Fruit fly (Drosophila melanogaster) whole organism, prepupa: Measurements from ENCODE around the gene CG32053.

Experiments
- Blimp-1 ChIP-seq: fragments of 200-800 bp; sonication (Bioruptor generic); optimal IDR thresholded peaks from 3 replicates; lab custom pipeline; 2017; ENCODE audit warnings: missing biosample characterization, missing genetic modification characterization, mild to moderate bottlenecking, moderate library complexity, missing genetic modification reagents
- CG16779 ChIP-seq: fragments of 200-800 bp; sonication (Bioruptor generic); optimal IDR thresholded peaks from 3 replicates; lab custom pipeline; 2017; ENCODE audit warnings: missing biosample characterization, mild to moderate bottlenecking, missing genetic modification characterization
- CG34406 ChIP-seq: fragments of 200-800 bp; sonication (Bioruptor generic); optimal IDR thresholded peaks from 3 replicates; lab custom pipeline; 2016; ENCODE audit warnings: missing biosample characterization, missing genetic modification characterization
- CG6854 ChIP-seq: fragments of 200-800 bp; sonication (Bioruptor generic); optimal IDR thresholded peaks from 2 replicates; lab custom pipeline; 2017; ENCODE audit warnings: missing biosample characterization, mild to moderate bottlenecking, missing genetic modification characterization
- CG8119 ChIP-seq: fragments of 200-800 bp; sonication (Bioruptor generic); IDR thresholded peaks from 3 replicates; pipeline ENCODE4 v1.3.6; 2022; ENCODE audit warnings: missing biosample characterization, missing genetic modification characterization
- Gug ChIP-seq: fragments of 200-800 bp; sonication (Bioruptor generic); IDR thresholded peaks from 2 replicates; pipeline ENCODE4 v1.3.6; 2022; ENCODE audit warnings: missing biosample characterization, missing genetic modification characterization
- Sox102F ChIP-seq: fragments of 200-800 bp; sonication (Bioruptor generic); optimal IDR thresholded peaks from 2 replicates; lab custom pipeline; 2016; ENCODE audit warnings: missing biosample characterization, mild to moderate bottlenecking, missing genetic modification characterization
- acj6 ChIP-seq: fragments of 200-800 bp; sonication (Bioruptor generic); optimal IDR thresholded peaks from 3 replicates; lab custom pipeline; 2016; ENCODE audit warnings: missing biosample characterization, missing genetic modification characterization
- fd59A ChIP-seq: fragments of 200-800 bp; sonication (Bioruptor generic); optimal IDR thresholded peaks from 2 replicates; lab custom pipeline; 2017; ENCODE audit warnings: missing biosample characterization, mild to moderate bottlenecking, missing genetic modification characterization, missing genetic modification reagents
- spab ChIP-seq: fragments of 200-800 bp; sonication (Bioruptor generic); optimal IDR thresholded peaks from 2 replicates; lab custom pipeline; 2017; ENCODE audit warnings: missing biosample characterization, mild to moderate bottlenecking, missing genetic modification characterization, missing genetic modification reagents
- svp ChIP-seq: fragments of 200-800 bp; sonication (Bioruptor generic); peaks from one replicate; lab custom pipeline; 2016; ENCODE audit warnings: missing biosample characterization, missing genetic modification characterization
- topi ChIP-seq: fragments of 200-800 bp; sonication (Bioruptor generic); optimal IDR thresholded peaks from 3 replicates; lab custom pipeline; 2016; ENCODE audit warnings: missing biosample characterization, missing genetic modification characterization

DNA sequence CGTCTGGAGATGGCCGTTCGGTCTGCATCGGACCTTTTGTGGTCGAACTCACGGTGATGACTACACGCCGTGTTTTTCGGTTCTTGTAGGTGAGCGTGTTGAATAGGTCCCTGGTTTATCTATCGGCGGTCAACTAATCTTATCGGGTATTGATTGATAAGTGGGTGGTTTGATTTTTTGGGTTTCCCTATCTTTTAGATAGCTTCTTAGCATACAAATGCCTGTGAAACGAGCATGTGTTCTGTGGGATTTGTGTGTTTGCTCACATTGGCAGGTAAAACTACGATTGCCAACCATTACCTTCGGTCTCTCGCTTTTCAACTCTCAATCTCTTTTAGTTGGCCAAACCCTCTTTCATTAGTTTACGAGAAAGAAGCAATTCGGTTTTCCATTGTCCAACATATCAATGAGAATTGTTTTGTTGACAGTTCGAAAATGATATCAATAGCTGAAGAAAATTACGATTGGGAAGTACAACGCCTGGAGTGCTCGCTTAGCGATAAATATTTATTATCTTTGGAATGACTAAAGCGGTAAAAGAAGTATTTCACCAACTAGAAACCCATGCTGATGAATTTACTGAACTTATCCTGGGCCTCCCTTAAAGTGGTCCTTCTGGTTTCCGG is at the start of gene CG32053:
- no peak for TF ChIP-seq Sox102F (GFP tag; lab: Kevin White, UChicago)
- no peak for TF ChIP-seq acj6 (GFP tag; lab: Kevin White, UChicago)
- no peak for TF ChIP-seq Gug (GFP tag; lab: Robert Waterston, UW)
- TF ChIP-seq spab, result no peak
- TF ChIP-seq Blimp-1, result no peak
- no peak for TF ChIP-seq CG6854 (GFP tag; lab: Kevin White, UChicago)
- no peak for TF ChIP-seq fd59A
- TF ChIP-seq CG16779 (tag; lab: Kevin White, UChicago), result no peak
- no peak for TF ChIP-seq CG8119 (GFP tag; lab: Robert Waterston, UW)
- TF ChIP-seq svp, result no peak
- no peak for TF ChIP-seq CG34406 (GFP tag; lab: Kevin White, UChicago)
- no peak for TF ChIP-seq topi (GFP tag; lab: Kevin White, UChicago)
